Worm (Caenorhabditis elegans) whole organism, late embryonic: ENCODE data around the gene otpl-3.

Source experiments
- F13H6.1 ChIP-seq: sonication (generic microtip); optimal IDR thresholded peaks from 2 replicates; lab custom pipeline; 2016; ENCODE audit warnings: missing genetic modification characterization, missing compliant biosample characterization
- nfya-1 ChIP-seq: sonication (generic microtip); optimal IDR thresholded peaks from 2 replicates; lab custom pipeline; 2017; ENCODE audit warnings: missing genetic modification characterization, mild to moderate bottlenecking, missing compliant biosample characterization, antibody characterized with exemption, moderate library complexity
- pag-3 ChIP-seq: sonication (generic microtip); optimal IDR thresholded peaks from 2 replicates; lab custom pipeline; 2016; ENCODE audit warnings: missing compliant biosample characterization, missing genetic modification characterization, borderline replicate concordance
- pat-9 ChIP-seq: fragments of 200-800 bp; sonication (Bioruptor generic); optimal IDR thresholded peaks from 2 replicates; lab custom pipeline; 2018; ENCODE audit warnings: mild to moderate bottlenecking, missing genetic modification characterization, moderate library complexity, missing compliant biosample characterization
- pax-1 ChIP-seq: fragments of 150-350 bp; optimal IDR thresholded peaks from 2 replicates; lab custom pipeline; 2014; ENCODE audit warnings: missing biosample characterization, missing genetic modification characterization
- unc-55 ChIP-seq: sonication (generic microtip); optimal IDR thresholded peaks from 2 replicates; lab custom pipeline; 2017; ENCODE audit warnings: missing biosample characterization, missing genetic modification reagents, missing genetic modification characterization
- zip-5 ChIP-seq: sonication (generic microtip); optimal IDR thresholded peaks from 2 replicates; lab custom pipeline; 2016; ENCODE audit warnings: missing genetic modification characterization, missing compliant biosample characterization

ce11 chrX:6940775-6941174, 16.2 kb upstream of the otpl-3 start:
- TF ChIP-seq F13H6.1 (no peak), unc-55 (no peak), pat-9 (no peak), zip-5 (no peak), pag-3 (tag; lab: Kevin White, UChicago) (no peak), nfya-1 (no peak), pax-1 (tag; lab: Kevin White, UChicago) (no peak)
